Fruit fly (Drosophila melanogaster) whole organism, embryonic: ENCODE results near the gene CG15891.
A peak's percentile ranks its signal among the peaks of the same experiment; 100 is the strongest.

Experiments used
- ATbp ChIP-seq: fragments of 200-800 bp; sonication (Bioruptor generic); optimal IDR thresholded peaks from 2 replicates; lab custom pipeline; 2017; ENCODE audit warnings: missing biosample characterization, mild to moderate bottlenecking, missing genetic modification characterization, missing genetic modification reagents
- Awh ChIP-seq: fragments of 200-800 bp; sonication (Bioruptor generic); IDR thresholded peaks from 2 replicates; pipeline ENCODE4, ENCODE4 v1.3.6; 2022; ENCODE audit warnings: missing biosample characterization, missing genetic modification characterization
- CG10959 ChIP-seq: fragments of 200-800 bp; sonication (Bioruptor generic); IDR thresholded peaks from 2 replicates; pipeline ENCODE4 v1.3.6; 2022; ENCODE audit warnings: missing biosample characterization, missing genetic modification characterization
- CG11560 ChIP-seq: fragments of 200-800 bp; sonication (Bioruptor generic); IDR thresholded peaks from 3 replicates; pipeline ENCODE4 v1.3.6; 2022; ENCODE audit warnings: missing biosample characterization, missing genetic modification characterization
- CG12769 ChIP-seq: fragments of 200-800 bp; sonication (Bioruptor generic); optimal IDR thresholded peaks from 2 replicates; lab custom pipeline; 2019; ENCODE audit warnings: missing biosample characterization, mild to moderate bottlenecking, missing genetic modification characterization, moderate library complexity
- CG15269 ChIP-seq: fragments of 200-800 bp; sonication (Bioruptor generic); optimal IDR thresholded peaks from 2 replicates; lab custom pipeline; 2018; ENCODE audit warnings: missing biosample characterization, mild to moderate bottlenecking, missing genetic modification characterization, moderate library complexity
- CG1647 ChIP-seq: fragments of 200-800 bp; sonication (Bioruptor generic); optimal IDR thresholded peaks from 3 replicates; lab custom pipeline; 2016; ENCODE audit warnings: missing biosample characterization, missing genetic modification characterization
- CG17802 ChIP-seq: fragments of 200-800 bp; sonication (Bioruptor generic); optimal IDR thresholded peaks from 2 replicates; lab custom pipeline; 2018; ENCODE audit warnings: missing biosample characterization, mild to moderate bottlenecking, missing genetic modification characterization, moderate library complexity
- CG3065 ChIP-seq: fragments of 200-800 bp; sonication (Bioruptor generic); optimal IDR thresholded peaks from 2 replicates; lab custom pipeline; 2016; ENCODE audit warnings: missing biosample characterization, missing genetic modification characterization
- CG31441 ChIP-seq: fragments of 200-800 bp; sonication (Bioruptor generic); IDR thresholded peaks from 2 replicates; pipeline ENCODE4 v1.3.6; 2022; ENCODE audit warnings: missing biosample characterization, missing genetic modification characterization
- CG3838 ChIP-seq: fragments of 200-800 bp; sonication (Bioruptor generic); optimal IDR thresholded peaks from 3 replicates; lab custom pipeline; 2016; ENCODE audit warnings: missing biosample characterization, missing genetic modification characterization
- CG3847 ChIP-seq: fragments of 200-800 bp; sonication (Bioruptor generic); IDR thresholded peaks from 2 replicates; pipeline ENCODE4 v1.3.6; 2022; ENCODE audit warnings: missing biosample characterization, missing genetic modification characterization
- CG3995 ChIP-seq: fragments of 200-800 bp; sonication (Bioruptor generic); optimal IDR thresholded peaks from 3 replicates; lab custom pipeline; 2016; ENCODE audit warnings: missing biosample characterization, missing genetic modification characterization
- CG4854 ChIP-seq: fragments of 200-800 bp; sonication (Bioruptor generic); optimal IDR thresholded peaks from 2 replicates; lab custom pipeline; 2016; ENCODE audit warnings: missing biosample characterization, missing genetic modification characterization, inconsistent platforms
- CG6175 ChIP-seq: fragments of 200-800 bp; sonication (Bioruptor generic); IDR thresholded peaks from 3 replicates; pipeline ENCODE4 v1.3.6; 2022; ENCODE audit warnings: missing biosample characterization, missing genetic modification characterization
- CG6791 ChIP-seq: fragments of 200-800 bp; sonication (Bioruptor generic); IDR thresholded peaks from 3 replicates; pipeline ENCODE4 v1.3.6; 2022; ENCODE audit warnings: missing biosample characterization, missing genetic modification characterization; ENCODE audit not compliant: partially characterized antibody
- CG7357 ChIP-seq: fragments of 200-800 bp; sonication (Bioruptor generic); IDR thresholded peaks from 3 replicates; pipeline ENCODE4 v1.3.6; 2022; ENCODE audit warnings: missing biosample characterization, missing genetic modification characterization
- CG9876 ChIP-seq: fragments of 200-800 bp; sonication (Bioruptor generic); optimal IDR thresholded peaks from 2 replicates; lab custom pipeline; 2016; ENCODE audit warnings: missing biosample characterization, missing genetic modification characterization
- Dip3 ChIP-seq: fragments of 200-800 bp; sonication (Bioruptor generic); optimal IDR thresholded peaks from 3 replicates; lab custom pipeline; 2016; ENCODE audit warnings: missing biosample characterization, missing genetic modification characterization
- Dref ChIP-seq: fragments of 200-800 bp; sonication (Bioruptor generic); IDR thresholded peaks from 2 replicates; pipeline ENCODE4 v1.3.6; 2022; ENCODE audit warnings: missing biosample characterization, missing genetic modification characterization
- Hey ChIP-seq: fragments of 200-800 bp; sonication (Bioruptor generic); optimal IDR thresholded peaks from 3 replicates; lab custom pipeline; 2018; ENCODE audit warnings: missing biosample characterization, mild to moderate bottlenecking, missing genetic modification characterization
- Lim3 ChIP-seq: fragments of 200-800 bp; sonication (Bioruptor generic); IDR thresholded peaks from 2 replicates; pipeline ENCODE4 v1.3.6; 2022; ENCODE audit warnings: missing biosample characterization, missing genetic modification characterization
- Lpt ChIP-seq: fragments of >200 bp; optimal IDR thresholded peaks from 2 replicates; lab custom pipeline; 2018; ENCODE audit warnings: missing biosample characterization, missing genetic modification characterization
- NFAT ChIP-seq: fragments of 200-800 bp; sonication (Bioruptor generic); IDR thresholded peaks from 2 replicates; pipeline ENCODE4 v1.3.6; 2022; ENCODE audit warnings: missing biosample characterization, missing genetic modification characterization
- Xrp1 ChIP-seq: fragments of 200-800 bp; sonication (Bioruptor generic); IDR thresholded peaks from 2 replicates; pipeline ENCODE4 v1.3.6; 2022; ENCODE audit warnings: missing biosample characterization, missing genetic modification characterization
- ac ChIP-seq: fragments of 200-800 bp; sonication (Bioruptor generic); optimal IDR thresholded peaks from 3 replicates; lab custom pipeline; 2017; ENCODE audit warnings: missing biosample characterization, mild to moderate bottlenecking, missing genetic modification characterization
- ase ChIP-seq: fragments of 200-800 bp; sonication (Bioruptor generic); IDR thresholded peaks from 3 replicates; pipeline ENCODE4 v1.3.6; 2022; ENCODE audit warnings: missing biosample characterization, missing genetic modification characterization
- bigmax ChIP-seq: fragments of 200-800 bp; sonication (Bioruptor generic); optimal IDR thresholded peaks from 2 replicates; lab custom pipeline; 2018; ENCODE audit warnings: missing biosample characterization, mild to moderate bottlenecking, missing genetic modification characterization
- ci ChIP-seq: fragments of 200-800 bp; sonication (Bioruptor generic); IDR thresholded peaks from 3 replicates; pipeline ENCODE4 v1.3.6; 2022; ENCODE audit warnings: missing biosample characterization, missing genetic modification characterization
- da ChIP-seq: fragments of 200-800 bp; sonication (Bioruptor generic); optimal IDR thresholded peaks from 2 replicates; lab custom pipeline; 2016; ENCODE audit warnings: missing biosample characterization, missing genetic modification characterization
- dati ChIP-seq: fragments of 200-800 bp; sonication (Bioruptor generic); IDR thresholded peaks from 2 replicates; pipeline ENCODE4 v1.3.6; 2022; ENCODE audit warnings: missing biosample characterization, missing genetic modification characterization
- en ChIP-seq: fragments of 200-800 bp; sonication (Bioruptor generic); optimal IDR thresholded peaks from 2 replicates; lab custom pipeline; 2016; ENCODE audit warnings: missing biosample characterization, missing genetic modification characterization
- exex ChIP-seq: fragments of 200-800 bp; sonication (Bioruptor generic); optimal IDR thresholded peaks from 4 replicates; lab custom pipeline; 2018; ENCODE audit warnings: missing biosample characterization, mild to moderate bottlenecking, missing genetic modification characterization, moderate library complexity
- ftz-f1 ChIP-seq: fragments of 200-800 bp; sonication (Bioruptor generic); optimal IDR thresholded peaks from 2 replicates; lab custom pipeline; 2016; ENCODE audit warnings: missing biosample characterization, missing genetic modification characterization
- ken ChIP-seq: fragments of 200-800 bp; sonication (Bioruptor generic); IDR thresholded peaks from 3 replicates; pipeline ENCODE4 v1.3.6; 2022; ENCODE audit warnings: missing biosample characterization, missing genetic modification characterization
- klu ChIP-seq: fragments of 200-800 bp; sonication (Bioruptor generic); IDR thresholded peaks from 2 replicates; pipeline ENCODE4 v1.3.6; 2022; ENCODE audit warnings: missing biosample characterization, missing genetic modification characterization
- lab ChIP-seq: fragments of 200-800 bp; sonication (Bioruptor generic); optimal IDR thresholded peaks from 3 replicates; lab custom pipeline; 2017; ENCODE audit warnings: missing biosample characterization, missing genetic modification characterization, mild to moderate bottlenecking, moderate library complexity, missing genetic modification reagents
- mirr ChIP-seq: fragments of 200-800 bp; sonication (Bioruptor generic); optimal IDR thresholded peaks from 3 replicates; lab custom pipeline; 2018; ENCODE audit warnings: missing biosample characterization, mild to moderate bottlenecking, missing genetic modification characterization
- oc ChIP-seq: fragments of 200-800 bp; sonication (Bioruptor generic); optimal IDR thresholded peaks from 2 replicates; lab custom pipeline; 2018; ENCODE audit warnings: missing biosample characterization, mild to moderate bottlenecking, missing genetic modification characterization, moderate library complexity
- onecut ChIP-seq: fragments of 200-800 bp; sonication (Bioruptor generic); IDR thresholded peaks from 2 replicates; pipeline ENCODE4 v1.3.6; 2022; ENCODE audit warnings: missing biosample characterization, missing genetic modification characterization
- peb ChIP-seq: fragments of 200-800 bp; sonication (Bioruptor generic); IDR thresholded peaks from 2 replicates; pipeline ENCODE4 v1.3.6; 2022; ENCODE audit warnings: missing biosample characterization, missing genetic modification characterization
- pfk ChIP-seq: fragments of 200-800 bp; sonication (Bioruptor generic); optimal IDR thresholded peaks from 2 replicates; lab custom pipeline; 2018; ENCODE audit warnings: missing biosample characterization, mild to moderate bottlenecking, missing genetic modification characterization, moderate library complexity
- ranshi ChIP-seq: fragments of 200-800 bp; sonication (Bioruptor generic); IDR thresholded peaks from 2 replicates; pipeline ENCODE4 v1.3.6; 2022; ENCODE audit warnings: missing biosample characterization, missing genetic modification characterization
- repo ChIP-seq: fragments of 200-800 bp; sonication (Bioruptor generic); optimal IDR thresholded peaks from 2 replicates; lab custom pipeline; 2016; ENCODE audit warnings: missing biosample characterization, missing genetic modification characterization
- slbo ChIP-seq: fragments of 200-800 bp; sonication (Bioruptor generic); IDR thresholded peaks from 2 replicates; pipeline ENCODE4 v1.3.6; 2022; ENCODE audit warnings: missing biosample characterization, missing genetic modification characterization
- sr ChIP-seq: fragments of 200-800 bp; sonication (Bioruptor generic); IDR thresholded peaks from 3 replicates; pipeline ENCODE4 v1.3.6; 2022; ENCODE audit warnings: missing biosample characterization, missing genetic modification characterization
- tio ChIP-seq: fragments of 200-800 bp; sonication (Bioruptor generic); optimal IDR thresholded peaks from 2 replicates; lab custom pipeline; 2017; ENCODE audit warnings: missing biosample characterization, missing genetic modification characterization, inconsistent platforms
- vnd ChIP-seq: fragments of 200-800 bp; sonication (Bioruptor generic); IDR thresholded peaks from 3 replicates; pipeline ENCODE4 v1.3.6; 2022; ENCODE audit warnings: missing biosample characterization, missing genetic modification characterization; ENCODE audit not compliant: partially characterized antibody
- wor ChIP-seq: fragments of 200-800 bp; sonication (Bioruptor generic); IDR thresholded peaks from 2 replicates; pipeline ENCODE4 v1.3.6; 2022; ENCODE audit warnings: missing biosample characterization, missing genetic modification characterization

Gene CG15891

dm6 chrX:6265456-6265877, 29.7 kb downstream of the CG15891 start (continued):
- TF ChIP-seq peb (GFP tag; lab: Robert Waterston, UW), result peak; percentile 87
- peak; percentile 93 for TF ChIP-seq CG1647 (GFP tag; lab: Kevin White, UChicago)
- 0 out of 2 replicates have a peak, but pooled peaks have one; percentile 23 for TF ChIP-seq Dref (GFP tag; lab: Robert Waterston, UW)
- peak; percentile 98 for TF ChIP-seq tio (GFP tag; lab: Kevin White, UChicago)
- peak; percentile 96 for TF ChIP-seq ATbp (GFP tag; lab: Kevin White, UChicago)
- TF ChIP-seq slbo (GFP tag; lab: Robert Waterston, UW), result peak; percentile 93
- TF ChIP-seq Awh (GFP tag; lab: Robert Waterston, UW), result peak; percentile 93
- peak; percentile 90 for TF ChIP-seq CG9876 (GFP tag; lab: Kevin White, UChicago)
- peak; percentile 87 for TF ChIP-seq Lim3 (GFP tag; lab: Robert Waterston, UW)
- peak; percentile 95 for TF ChIP-seq ken (GFP tag; lab: Robert Waterston, UW)
- peak; percentile 95 for TF ChIP-seq ci (GFP tag; lab: Robert Waterston, UW)
- TF ChIP-seq dati, result peak; percentile 83
- TF ChIP-seq sr (GFP tag; lab: Robert Waterston, UW), result peak; percentile 81
- TF ChIP-seq onecut (GFP tag; lab: Robert Waterston, UW), result peak; percentile 89
- peak; percentile 66 for TF ChIP-seq Hey (tag; lab: Kevin White, UChicago)

- TF ChIP-seq CG12769 (tag; lab: Kevin White, UChicago), result peak; percentile 72
- TF ChIP-seq CG6175 (GFP tag; lab: Robert Waterston, UW), result 0 out of 3 replicates have a peak, but pooled peaks have one; percentile 22
- TF ChIP-seq Hey (tag; lab: Kevin White, UChicago), result peak; percentile 16
- TF ChIP-seq CG6791, result no peak
- no peak for TF ChIP-seq CG3995 (GFP tag; lab: Kevin White, UChicago)
- no peak for TF ChIP-seq CG7357 (GFP tag; lab: Robert Waterston, UW)
- TF ChIP-seq ranshi (GFP tag; lab: Robert Waterston, UW), result no peak
- TF ChIP-seq da, result no peak
- no peak for TF ChIP-seq bigmax (GFP tag; lab: Kevin White, UChicago)
- 0 out of 2 replicates have a peak, but pooled peaks have one; percentile 7 for TF ChIP-seq Dref (GFP tag; lab: Robert Waterston, UW)
- 0 out of 2 replicates have a peak, but pooled peaks have one; percentile 5 for TF ChIP-seq CG3847 (GFP tag; lab: Robert Waterston, UW)
- TF ChIP-seq pfk (GFP tag; lab: Kevin White, UChicago), result no peak
- TF ChIP-seq ftz-f1 (GFP tag; lab: Kevin White, UChicago), result peak; percentile 45
- TF ChIP-seq ATbp (GFP tag; lab: Kevin White, UChicago), result no peak
- no peak for TF ChIP-seq CG4854
- no peak for TF ChIP-seq Xrp1 (GFP tag; lab: Robert Waterston, UW)
- no peak for TF ChIP-seq repo
- no peak for TF ChIP-seq ac (GFP tag; lab: Kevin White, UChicago)
- TF ChIP-seq exex, result peak; percentile 70
- no peak for TF ChIP-seq NFAT
- no peak for TF ChIP-seq CG15269 (tag; lab: Kevin White, UChicago)
- TF ChIP-seq CG17802, result no peak
- no peak for TF ChIP-seq tio (GFP tag; lab: Kevin White, UChicago)
- TF ChIP-seq lab, result peak; percentile 27
- no peak for TF ChIP-seq CG1647 (GFP tag; lab: Kevin White, UChicago)
- TF ChIP-seq CG11560 (tag; lab: Robert Waterston, UW), result no peak
- TF ChIP-seq en (GFP tag; lab: Kevin White, UChicago), result no peak
- no peak for TF ChIP-seq Lpt (GFP tag; lab: Kevin White, UChicago)
- TF ChIP-seq vnd, result no peak
- no peak for TF ChIP-seq CG3065 (GFP tag; lab: Kevin White, UChicago)
- no peak for TF ChIP-seq ase (GFP tag; lab: Robert Waterston, UW)
- TF ChIP-seq klu (GFP tag; lab: Robert Waterston, UW), result no peak
- TF ChIP-seq CG3838 (GFP tag; lab: Kevin White, UChicago), result no peak
- no peak for TF ChIP-seq Dip3 (GFP tag; lab: Kevin White, UChicago)
- peak; percentile 81 for TF ChIP-seq mirr (GFP tag; lab: Kevin White, UChicago)
- TF ChIP-seq wor (GFP tag; lab: Robert Waterston, UW), result no peak
- no peak for TF ChIP-seq CG31441 (GFP tag; lab: Robert Waterston, UW)
- no peak for TF ChIP-seq CG10959 (GFP tag; lab: Robert Waterston, UW)
- no peak for TF ChIP-seq oc
Observed at dm6 chrX:6264456-6264855, 30.7 kb downstream of the CG15891 start.
